Worm (Caenorhabditis elegans): ENCODE results near the gene tbc-6.

tbc-6 gene

ce11 chrII:6891838-6892237 lies 43.9 kb downstream of the tbc-6 start (continued):
- TF ChIP-seq pha-4 (GFP tag; IDR thresholded peaks at IDR 0.05), result peak; percentile 7; the same call in 1 of the 2 replicates
- no peak for TF ChIP-seq pha-4 (tag; optimal IDR thresholded peaks at IDR 0.05)
- no peak for TF ChIP-seq nhr-237 (tag; optimal IDR thresholded peaks at IDR 0.05)
- no peak for TF ChIP-seq ZK337.2 (GFP tag; IDR thresholded peaks at IDR 0.05)
- TF ChIP-seq T20F7.1 (GFP tag; optimal IDR thresholded peaks at IDR 0.05), result no peak
- TF ChIP-seq nhr-11 (tag; optimal IDR thresholded peaks at IDR 0.05), result peak; percentile 48
- TF ChIP-seq ZK546.5 (tag; optimal IDR thresholded peaks at IDR 0.05), result no peak
- TF ChIP-seq nhr-25 (tag; optimal IDR thresholded peaks at IDR 0.05; ENCODE audit: borderline replicate concordance, insufficient read depth), result no peak
- TF ChIP-seq lin-29 (GFP tag; IDR thresholded peaks at IDR 0.05), result no peak
- TF ChIP-seq ceh-44 (GFP tag; IDR thresholded peaks at IDR 0.05), result no peak
- TF ChIP-seq aly-2 (tag; optimal IDR thresholded peaks at IDR 0.05), result no peak
- no peak for TF ChIP-seq daf-12 (tag; optimal IDR thresholded peaks at IDR 0.05)
- TF ChIP-seq ces-1 (GFP tag; optimal IDR thresholded peaks at IDR 0.05), result no peak
- no peak for TF ChIP-seq daf-8 (GFP tag; IDR thresholded peaks at IDR 0.05)
- no peak for TF ChIP-seq fkh-10 (GFP tag; optimal IDR thresholded peaks at IDR 0.05)
- TF ChIP-seq tag-97 (GFP tag; IDR thresholded peaks at IDR 0.05), result no peak
- TF ChIP-seq F26F4.8 (GFP tag; conservative IDR thresholded peaks at IDR 0.05), result no peak
- TF ChIP-seq unc-62 (GFP tag; optimal IDR thresholded peaks at IDR 0.05 in 1 of 2), result peak in 1 of 2 experiments; percentile 92
- no peak for TF ChIP-seq unc-62 (tag; optimal IDR thresholded peaks at IDR 0.05)
- TF ChIP-seq nhr-76 (tag; optimal IDR thresholded peaks at IDR 0.05), result peak; percentile 27
- TF ChIP-seq hif-1 (tag; optimal IDR thresholded peaks at IDR 0.05), result peak in 1 of 2 experiments; percentile 13
- TF ChIP-seq lin-15B (tag; optimal IDR thresholded peaks at IDR 0.05), result no peak
- TF ChIP-seq mep-1 (tag; optimal IDR thresholded peaks at IDR 0.05), result peak; percentile 48
- peak; percentile 87 for TF ChIP-seq mdt-29 (GFP tag; IDR thresholded peaks at IDR 0.05)
- TF ChIP-seq ceh-62 (tag; optimal IDR thresholded peaks at IDR 0.05), result no peak
- no peak for TF ChIP-seq spr-1 (tag; optimal IDR thresholded peaks at IDR 0.05)
- TF ChIP-seq hmg-1.1 (GFP tag; IDR thresholded peaks at IDR 0.05), result peak; percentile 9; the same call in 1 of the 2 replicates
- no peak for TF ChIP-seq unc-130 (GFP tag; optimal IDR thresholded peaks at IDR 0.05)
- no peak for TF ChIP-seq D1046.2 (GFP tag; IDR thresholded peaks at IDR 0.05)
- TF ChIP-seq unc-39 (tag; optimal IDR thresholded peaks at IDR 0.05), result no peak
- TF ChIP-seq lim-7 (GFP tag; IDR thresholded peaks at IDR 0.05), result no peak
- no peak for TF ChIP-seq lin-39 (tag; optimal IDR thresholded peaks at IDR 0.05)
- TF ChIP-seq arid-1 (GFP tag; conservative IDR thresholded peaks at IDR 0.05), result no peak
- TF ChIP-seq daf-16 (GFP tag; optimal IDR thresholded peaks at IDR 0.05), result no peak
- TF ChIP-seq daf-16 (tag; optimal IDR thresholded peaks at IDR 0.05), result peak; percentile 22
- TF ChIP-seq php-3 (GFP tag; IDR thresholded peaks at IDR 0.05), result 0 out of 2 replicates have a peak, but pooled peaks have one; percentile 39
- TF ChIP-seq lsy-2 (tag; optimal IDR thresholded peaks at IDR 0.05), result peak; percentile 53 to 54
- no peak for TF ChIP-seq Y105C5A.15 (GFP tag; IDR thresholded peaks at IDR 0.05)
- no peak for TF ChIP-seq Y75B8A.6 (GFP tag; IDR thresholded peaks at IDR 0.05)
- TF ChIP-seq nhr-28 (tag; optimal IDR thresholded peaks at IDR 0.05), result peak; percentile 96
- no peak for TF ChIP-seq daf-19 (GFP tag; conservative IDR thresholded peaks at IDR 0.05)
- TF ChIP-seq dmd-6 (GFP tag; IDR thresholded peaks at IDR 0.05), result peak; percentile 59
- TF ChIP-seq fos-1 (tag; optimal IDR thresholded peaks at IDR 0.05), result no peak
- peak; percentile 84 for TF ChIP-seq dve-1 (tag; optimal IDR thresholded peaks at IDR 0.05; ENCODE audit: insufficient read depth)
- TF ChIP-seq set-16 (GFP tag; IDR thresholded peaks at IDR 0.05), result no peak
- TF ChIP-seq ceh-28 (tag; optimal IDR thresholded peaks at IDR 0.05), result no peak
- no peak for TF ChIP-seq ceh-20 (GFP tag; IDR thresholded peaks at IDR 0.05)
- no peak for TF ChIP-seq lin-38 (GFP tag; IDR thresholded peaks at IDR 0.05)
- TF ChIP-seq dpl-1 (GFP tag; optimal IDR thresholded peaks at IDR 0.05), result no peak
- no peak for TF ChIP-seq egl-43 (GFP tag; IDR thresholded peaks at IDR 0.05)
- no peak for TF ChIP-seq duxl-1 (tag; optimal IDR thresholded peaks at IDR 0.05; ENCODE audit: poor library complexity)
- no peak for TF ChIP-seq madf-9 (GFP tag; conservative IDR thresholded peaks at IDR 0.05)
- TF ChIP-seq snpc-4 (tag; optimal IDR thresholded peaks at IDR 0.05), result no peak

Measured in whole organism, L4 larva.